Worm (Caenorhabditis elegans) whole organism, young adult: ENCODE data around the gene K01D12.15.

ENCODE experiments used
- B0261.1 ChIP-seq: sonication (generic microtip); optimal IDR thresholded peaks from 2 replicates; lab custom pipeline; 2016; ENCODE audit warnings: mild to moderate bottlenecking, missing genetic modification characterization, moderate library complexity, missing compliant biosample characterization
- B0336.3 ChIP-seq: fragments of 200-800 bp; sonication (Bioruptor generic); IDR thresholded peaks from 2 replicates; pipeline ENCODE4 v1.3.6; 2022; ENCODE audit warnings: missing genetic modification characterization, missing compliant biosample characterization
- D2030.7 ChIP-seq: fragments of 200-800 bp; sonication (Bioruptor generic); IDR thresholded peaks from 2 replicates; pipeline ENCODE4 v1.3.6; 2022; ENCODE audit warnings: missing genetic modification reagents, missing genetic modification characterization, missing compliant biosample characterization
- F10E7.11 ChIP-seq: sonication (generic microtip); optimal IDR thresholded peaks from 2 replicates; lab custom pipeline; 2017; ENCODE audit warnings: mild to moderate bottlenecking, missing genetic modification characterization, moderate library complexity, missing compliant biosample characterization
- F22D6.2 ChIP-seq: sonication (generic microtip); optimal IDR thresholded peaks from 2 replicates; lab custom pipeline; 2016; ENCODE audit warnings: mild to moderate bottlenecking, missing genetic modification characterization, missing compliant biosample characterization
- F39B2.1 ChIP-seq: fragments of 200-800 bp; sonication (Bioruptor generic); IDR thresholded peaks from 2 replicates; pipeline ENCODE4 v1.3.6; 2022; ENCODE audit warnings: missing genetic modification reagents, missing genetic modification characterization, missing compliant biosample characterization
- K11D2.4 ChIP-seq: fragments of 200-800 bp; sonication (Bioruptor generic); IDR thresholded peaks from 2 replicates; pipeline ENCODE4 v1.3.6; 2022; ENCODE audit warnings: missing genetic modification reagents, missing genetic modification characterization, missing compliant biosample characterization
- T07F8.4 ChIP-seq: sonication (generic microtip); optimal IDR thresholded peaks from 2 replicates; lab custom pipeline; 2016; ENCODE audit warnings: mild to moderate bottlenecking, missing genetic modification characterization, moderate library complexity, missing compliant biosample characterization
- T26A5.8 ChIP-seq: sonication (generic microtip); optimal IDR thresholded peaks from 2 replicates; lab custom pipeline; 2016; ENCODE audit warnings: missing genetic modification characterization, missing compliant biosample characterization
- Y53F4B.3 ChIP-seq: fragments of 200-800 bp; sonication (Bioruptor generic); IDR thresholded peaks from 2 replicates; pipeline ENCODE4 v1.3.6; 2022; ENCODE audit warnings: missing genetic modification reagents, missing genetic modification characterization, missing compliant biosample characterization
- Y53G8AR.9 ChIP-seq: fragments of 200-800 bp; sonication (Bioruptor generic); conservative IDR thresholded peaks from 2 replicates; pipeline ENCODE4 v1.3.6; 2022; ENCODE audit warnings: missing genetic modification reagents, missing genetic modification characterization, missing compliant biosample characterization
- akir-1 ChIP-seq: fragments of 200-800 bp; sonication (Bioruptor generic); optimal IDR thresholded peaks from 2 replicates; lab custom pipeline; 2018; ENCODE audit warnings: mild to moderate bottlenecking, missing genetic modification characterization, moderate library complexity, missing compliant biosample characterization
- aptf-2 ChIP-seq: fragments of 200-800 bp; sonication (Bioruptor generic); conservative IDR thresholded peaks from 2 replicates; pipeline ENCODE4 v1.3.6; 2022; ENCODE audit warnings: missing genetic modification reagents, missing genetic modification characterization, missing compliant biosample characterization
- aptf-3 ChIP-seq: fragments of 200-800 bp; sonication (Bioruptor generic); IDR thresholded peaks from 2 replicates; pipeline ENCODE4 v1.3.6; 2022; ENCODE audit warnings: missing genetic modification characterization, missing compliant biosample characterization
- attf-3 ChIP-seq: fragments of 200-800 bp; sonication (Bioruptor generic); conservative IDR thresholded peaks from 2 replicates; pipeline ENCODE4 v1.3.6; 2022; ENCODE audit warnings: missing genetic modification reagents, missing genetic modification characterization, missing compliant biosample characterization
- bed-1 ChIP-seq: fragments of 200-800 bp; sonication (Bioruptor generic); IDR thresholded peaks from 2 replicates; pipeline ENCODE4 v1.3.6; 2022; ENCODE audit warnings: missing genetic modification reagents, missing genetic modification characterization, missing compliant biosample characterization
- ccch-3 ChIP-seq: fragments of 200-800 bp; sonication (Bioruptor generic); optimal IDR thresholded peaks from 2 replicates; lab custom pipeline; 2018; ENCODE audit warnings: mild to moderate bottlenecking, missing genetic modification characterization, missing compliant biosample characterization
- ceh-91 ChIP-seq: fragments of 200-800 bp; sonication (Bioruptor generic); IDR thresholded peaks from 2 replicates; pipeline ENCODE4 v1.3.6; 2022; ENCODE audit warnings: missing genetic modification reagents, missing genetic modification characterization, missing compliant biosample characterization
- dpl-1 ChIP-seq: fragments of 150-350 bp; optimal IDR thresholded peaks from 2 replicates; lab custom pipeline; 2014; ENCODE audit warnings: missing biosample characterization, missing genetic modification reagents, missing genetic modification characterization
- egl-18 ChIP-seq: fragments of 200-800 bp; sonication (Bioruptor generic); IDR thresholded peaks from 2 replicates; pipeline ENCODE4 v1.3.6; 2022; ENCODE audit warnings: missing genetic modification reagents, missing genetic modification characterization, missing compliant biosample characterization
- egrh-3 ChIP-seq: fragments of 200-800 bp; sonication (Bioruptor generic); IDR thresholded peaks from 2 replicates; pipeline ENCODE4 v1.3.6; 2022; ENCODE audit warnings: missing genetic modification reagents, missing genetic modification characterization, missing compliant biosample characterization
- hmg-1.2 ChIP-seq: fragments of 200-800 bp; sonication (Bioruptor generic); IDR thresholded peaks from 2 replicates; pipeline ENCODE4 v1.3.6; 2022; ENCODE audit warnings: missing genetic modification reagents, missing genetic modification characterization, missing compliant biosample characterization
- hrde-1 ChIP-seq: sonication (generic microtip); optimal IDR thresholded peaks from 2 replicates; lab custom pipeline; 2016; ENCODE audit warnings: missing genetic modification characterization, mild to moderate bottlenecking, missing compliant biosample characterization, moderate library complexity, missing genotype, missing genetic modification reagents, borderline replicate concordance
- lin-40 ChIP-seq: sonication (generic microtip); optimal IDR thresholded peaks from 2 replicates; lab custom pipeline; 2016; ENCODE audit warnings: missing genetic modification characterization, mild to moderate bottlenecking, missing compliant biosample characterization, missing genotype, missing genetic modification reagents
- lsl-1 ChIP-seq: fragments of 200-800 bp; sonication (Bioruptor generic); optimal IDR thresholded peaks from 2 replicates; lab custom pipeline; 2018; ENCODE audit warnings: mild to moderate bottlenecking, missing genetic modification characterization, moderate library complexity, missing compliant biosample characterization
- madf-8 ChIP-seq: fragments of 200-800 bp; sonication (Bioruptor generic); conservative IDR thresholded peaks from 2 replicates; pipeline ENCODE4 v1.3.6; 2022; ENCODE audit warnings: missing genetic modification reagents, missing genetic modification characterization, missing compliant biosample characterization
- mcd-1 ChIP-seq: fragments of 200-800 bp; sonication (Bioruptor generic); IDR thresholded peaks from 2 replicates; pipeline ENCODE4 v1.3.6; 2022; ENCODE audit warnings: missing genetic modification reagents, missing genetic modification characterization, missing compliant biosample characterization
- nfyb-1 ChIP-seq: fragments of 200-800 bp; sonication (Bioruptor generic); IDR thresholded peaks from 2 replicates; pipeline ENCODE4 v1.3.6; 2022; ENCODE audit warnings: missing genetic modification reagents, missing genetic modification characterization, missing compliant biosample characterization
- nhr-120 ChIP-seq: fragments of 200-800 bp; sonication (Bioruptor generic); IDR thresholded peaks from 2 replicates; pipeline ENCODE4 v1.3.6; 2022; ENCODE audit warnings: missing genetic modification characterization, missing compliant biosample characterization
- nhr-27 ChIP-seq: fragments of 200-800 bp; sonication (Bioruptor generic); optimal IDR thresholded peaks from 2 replicates; lab custom pipeline; 2018; ENCODE audit warnings: mild to moderate bottlenecking, missing genetic modification characterization, moderate library complexity, missing compliant biosample characterization
- nhr-90 ChIP-seq: sonication (generic microtip); optimal IDR thresholded peaks from 2 replicates; lab custom pipeline; 2016; ENCODE audit warnings: missing genotype, mild to moderate bottlenecking, missing genetic modification characterization, missing compliant biosample characterization
- rcor-1 ChIP-seq: fragments of 200-800 bp; sonication (Bioruptor generic); IDR thresholded peaks from 2 replicates; pipeline ENCODE4 v1.3.6; 2022; ENCODE audit warnings: missing genetic modification reagents, missing genetic modification characterization, missing compliant biosample characterization
- repo-1 ChIP-seq: sonication (generic microtip); optimal IDR thresholded peaks from 2 replicates; lab custom pipeline; 2017; ENCODE audit warnings: mild to moderate bottlenecking, missing genetic modification characterization, missing compliant biosample characterization
- rpc-1 ChIP-seq, 2 experiments: fragments of 150-350 bp in 1 of 2; sonication (generic microtip) in 1 of 2; optimal IDR thresholded peaks; 2 replicates each; lab custom pipeline; 2014 to 2018; ENCODE audit warnings: missing biosample characterization in 1 of 2, missing genetic modification characterization in 1 of 2, missing genetic modification reagents in 1 of 2, missing genotype in 1 of 2
- sdz-38 ChIP-seq: sonication (generic microtip); optimal IDR thresholded peaks from 2 replicates; lab custom pipeline; 2016; ENCODE audit warnings: missing genotype, missing genetic modification characterization, missing compliant biosample characterization
- somi-1 ChIP-seq: fragments of 200-800 bp; sonication (Bioruptor generic); optimal IDR thresholded peaks from 2 replicates; lab custom pipeline; 2018; ENCODE audit warnings: mild to moderate bottlenecking, missing genetic modification characterization, missing compliant biosample characterization
- sptf-2 ChIP-seq: fragments of 200-800 bp; sonication (Bioruptor generic); optimal IDR thresholded peaks from 2 replicates; lab custom pipeline; 2018; ENCODE audit warnings: mild to moderate bottlenecking, missing genetic modification characterization, missing compliant biosample characterization
- zfh-2 ChIP-seq: fragments of 200-800 bp; sonication (Bioruptor generic); conservative IDR thresholded peaks from 2 replicates; pipeline ENCODE4 v1.3.6; 2022; ENCODE audit warnings: missing genetic modification reagents, missing genetic modification characterization, missing compliant biosample characterization
- zim-3 ChIP-seq: sonication (generic microtip); optimal IDR thresholded peaks from 2 replicates; lab custom pipeline; 2017; ENCODE audit warnings: mild to moderate bottlenecking, missing genetic modification characterization, moderate library complexity, missing compliant biosample characterization
- ztf-22 ChIP-seq: fragments of 200-800 bp; sonication (Bioruptor generic); optimal IDR thresholded peaks from 2 replicates; lab custom pipeline; 2018; ENCODE audit warnings: mild to moderate bottlenecking, missing genetic modification characterization, moderate library complexity, missing compliant biosample characterization
- ztf-28 ChIP-seq: fragments of 200-800 bp; sonication (Bioruptor generic); IDR thresholded peaks from 2 replicates; pipeline ENCODE4 v1.3.6; 2022; ENCODE audit warnings: missing genetic modification reagents, missing genetic modification characterization, missing compliant biosample characterization

K01D12.15 gene

DNA sequence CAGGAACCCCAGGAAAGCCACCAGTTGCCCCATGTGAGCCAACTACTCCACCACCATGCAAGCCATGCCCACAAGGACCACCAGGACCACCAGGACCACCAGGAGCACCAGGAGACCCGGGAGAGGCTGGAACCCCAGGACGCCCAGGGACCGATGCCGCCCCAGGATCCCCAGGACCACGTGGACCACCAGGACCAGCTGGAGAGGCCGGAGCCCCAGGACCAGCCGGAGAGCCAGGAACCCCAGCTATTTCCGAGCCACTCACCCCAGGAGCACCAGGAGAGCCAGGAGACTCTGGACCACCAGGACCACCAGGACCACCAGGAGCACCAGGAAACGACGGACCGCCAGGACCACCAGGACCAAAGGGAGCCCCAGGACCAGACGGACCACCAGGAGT lies 32.7 kb upstream of the K01D12.15 start:
- TF ChIP-seq rcor-1 (GFP tag; lab: Robert Waterston, UW) (no peak), zfh-2 (peak; percentile 97), mcd-1 (peak; percentile 52; the same call in 1 of the 2 replicates), repo-1 (no peak), lsl-1 (GFP tag; lab: Kevin White, UChicago) (no peak), K11D2.4 (GFP tag; lab: Robert Waterston, UW) (no peak), hmg-1.2 (GFP tag; lab: Robert Waterston, UW) (no peak), ztf-28 (GFP tag; lab: Robert Waterston, UW) (0 out of 2 replicates have a peak, but pooled peaks have one; percentile 47), zim-3 (tag; lab: Kevin White, UChicago) (no peak), egrh-3 (GFP tag; lab: Robert Waterston, UW) (peak; percentile 99)
- TF ChIP-seq, all 124 proteins: peak for 4

DNA sequence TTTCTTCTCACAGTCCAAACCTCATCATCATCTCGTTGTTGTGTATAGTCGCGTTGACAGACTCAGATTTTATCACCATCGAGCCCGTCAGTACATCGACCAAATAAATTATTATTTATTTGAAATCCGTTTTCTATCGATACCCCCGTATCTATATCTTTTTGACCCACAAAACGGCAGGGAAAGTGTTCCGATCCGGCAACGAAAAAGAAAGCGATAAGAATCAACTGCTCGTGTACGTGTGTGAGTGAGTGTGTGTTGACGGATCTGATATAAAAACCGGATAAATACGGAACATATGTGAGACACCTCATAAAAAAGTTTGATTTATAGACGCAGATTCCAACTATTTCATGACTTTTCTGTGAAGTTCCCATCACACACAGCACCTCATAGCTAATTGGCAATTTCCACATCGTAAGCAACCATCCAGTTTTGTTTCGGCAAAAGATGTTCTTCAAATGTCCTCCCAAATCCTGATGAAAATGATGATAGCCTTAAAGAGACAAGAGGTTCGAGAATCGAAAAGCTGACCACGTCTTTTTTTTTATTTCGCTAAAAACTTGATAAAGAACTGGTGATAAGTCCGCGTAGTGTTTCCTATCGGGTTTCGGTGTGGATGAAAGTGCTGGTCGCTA lies 31.9 kb upstream of the K01D12.15 start:
- TF ChIP-seq madf-8 (GFP tag; lab: Robert Waterston, UW): no peak
- no peak for TF ChIP-seq B0336.3 (GFP tag; lab: Robert Waterston, UW)
- TF ChIP-seq T26A5.8: no peak
- TF ChIP-seq Y53F4B.3 (GFP tag; lab: Robert Waterston, UW): no peak
- no peak for TF ChIP-seq Y53G8AR.9
- TF ChIP-seq B0261.1 (tag; lab: Kevin White, UChicago): no peak
- TF ChIP-seq hrde-1: no peak
- TF ChIP-seq nfyb-1 (GFP tag; lab: Robert Waterston, UW): no peak

DNA sequence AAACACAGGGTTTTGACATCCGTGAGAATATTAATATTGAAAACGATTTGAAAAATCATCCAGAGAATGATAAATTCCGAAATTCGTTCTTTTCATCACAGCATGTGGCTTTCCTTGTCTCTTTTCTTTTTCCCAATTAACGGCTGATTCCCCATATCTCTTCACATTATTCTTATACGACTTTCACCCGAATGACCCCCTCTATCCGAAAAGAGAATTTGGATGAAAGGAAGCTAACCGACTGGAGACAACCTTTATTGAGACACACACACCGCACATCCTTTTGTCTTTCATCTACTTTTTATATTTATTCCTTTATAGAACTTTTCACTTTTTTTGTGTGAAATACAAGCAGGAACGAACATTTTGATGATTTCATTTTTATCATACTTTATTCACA lies 28.6 kb upstream of the K01D12.15 start:
- TF ChIP-seq ztf-22 (GFP tag; lab: Kevin White, UChicago): no peak
- TF ChIP-seq attf-3: no peak
- no peak for TF ChIP-seq ccch-3 (GFP tag; lab: Kevin White, UChicago)
- no peak for TF ChIP-seq T07F8.4

DNA sequence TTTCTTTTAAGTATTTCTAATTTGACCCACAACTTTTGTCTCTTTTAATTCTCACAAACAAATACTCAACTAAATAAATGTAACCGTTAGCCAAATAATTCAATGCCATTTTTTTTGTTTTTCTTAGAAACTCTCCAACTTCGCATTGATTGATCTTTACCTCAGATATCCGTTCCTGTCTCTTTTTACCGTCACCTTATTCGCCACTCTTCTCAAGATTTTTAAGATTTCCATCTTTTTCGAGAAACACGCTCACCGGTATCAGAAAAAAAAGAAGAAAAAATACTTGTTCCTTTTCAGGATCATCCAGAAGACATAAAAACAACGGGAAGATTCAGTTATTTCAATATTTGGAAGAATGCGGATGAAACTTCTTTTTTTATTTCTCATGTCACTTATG lies 27.9 kb upstream of the K01D12.15 start, which contains the start of gene F23H12.5:
TSS of gene F23H12.5 (plus strand) at position 301 of the 400 bp plus-strand sequence.
- no peak for TF ChIP-seq F39B2.1 (GFP tag; lab: Robert Waterston, UW)
- TF ChIP-seq akir-1: no peak
- TF ChIP-seq nhr-27 (tag; lab: Kevin White, UChicago): no peak
- no peak for TF ChIP-seq mcd-1
- TF ChIP-seq dpl-1 (GFP tag; lab: Kevin White, UChicago): no peak

DNA sequence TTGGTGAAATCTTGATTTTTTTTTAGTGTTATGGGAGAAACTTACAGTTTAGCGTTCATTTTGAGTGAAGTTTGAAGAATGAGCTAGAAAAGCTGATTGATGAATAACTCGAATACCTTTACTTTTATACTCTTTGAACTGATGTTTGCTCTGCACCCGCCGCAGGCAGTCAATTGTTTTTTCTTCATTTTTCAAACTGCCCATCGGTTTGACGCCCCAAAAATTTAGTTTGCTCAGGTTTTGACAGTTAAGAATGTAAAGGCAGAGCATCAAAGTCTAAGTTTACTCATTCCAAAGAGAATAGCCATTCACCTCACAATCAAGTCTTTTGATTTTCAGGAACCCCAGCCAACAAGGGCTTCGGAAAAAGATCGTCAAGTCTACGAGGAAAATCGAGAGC lies 24.6 kb upstream of the K01D12.15 start, which contains the start of gene fipr-1:
TSS of gene fipr-1 (minus strand) at position 101 of the 400 bp plus-strand sequence.
- TF ChIP-seq sptf-2 (GFP tag; lab: Kevin White, UChicago) (no peak), D2030.7 (GFP tag; lab: Robert Waterston, UW) (no peak), B0261.1 (tag; lab: Kevin White, UChicago) (no peak), egl-18 (GFP tag; lab: Robert Waterston, UW) (no peak), aptf-2 (GFP tag; lab: Robert Waterston, UW) (no peak), F22D6.2 (tag; lab: Kevin White, UChicago) (no peak), rpc-1 (optimal IDR thresholded peaks at IDR 0.05; lab: Kevin White, UChicago) (no peak), rpc-1 (tag; optimal IDR thresholded peaks at IDR 0.05; lab: Kevin White, UChicago) (no peak), somi-1 (GFP tag; lab: Kevin White, UChicago) (no peak), bed-1 (GFP tag; lab: Robert Waterston, UW) (no peak), nhr-120 (no peak), lin-40 (tag; lab: Kevin White, UChicago) (no peak), sdz-38 (no peak), nhr-90 (tag; lab: Kevin White, UChicago) (no peak), T26A5.8 (no peak), ceh-91 (GFP tag; lab: Robert Waterston, UW) (no peak), F10E7.11 (no peak), aptf-3 (no peak)
- TF ChIP-seq, all 124 proteins: peak for 0
